Fruit fly (Drosophila melanogaster) whole organism, adult: ENCODE data around the gene RanGAP.

Experiments used
- CG5204 ChIP-seq: fragments of 200-800 bp; sonication (Bioruptor generic); optimal IDR thresholded peaks from 2 replicates; lab custom pipeline; 2016; ENCODE audit warnings: missing biosample characterization, missing genetic modification characterization
- bab1 ChIP-seq: fragments of 200-800 bp; sonication (Bioruptor generic); optimal IDR thresholded peaks from 3 replicates; lab custom pipeline; 2019; ENCODE audit warnings: missing biosample characterization, mild to moderate bottlenecking, missing genetic modification characterization, moderate library complexity
- cic ChIP-seq: fragments of 200-800 bp; sonication (Bioruptor generic); optimal IDR thresholded peaks from 2 replicates; lab custom pipeline; 2017; ENCODE audit warnings: missing biosample characterization, mild to moderate bottlenecking, missing genetic modification characterization, moderate library complexity
- cnc ChIP-seq, 2 experiments: fragments of >200 bp; optimal IDR thresholded peaks; 2 replicates each; lab custom pipeline; 2017
- ovo ChIP-seq: fragments of 200-800 bp; sonication (Bioruptor generic); optimal IDR thresholded peaks from 2 replicates; lab custom pipeline; 2016; ENCODE audit warnings: missing biosample characterization, missing genetic modification characterization
- pad ChIP-seq: fragments of 200-800 bp; sonication (Bioruptor generic); optimal IDR thresholded peaks from 3 replicates; lab custom pipeline; 2017; ENCODE audit warnings: missing biosample characterization, missing genetic modification characterization, mild to moderate bottlenecking, moderate library complexity, missing genetic modification reagents
- toe ChIP-seq: fragments of 200-800 bp; sonication (Bioruptor generic); optimal IDR thresholded peaks from 2 replicates; lab custom pipeline; 2016; ENCODE audit warnings: missing biosample characterization, missing genetic modification characterization

- no peak for TF ChIP-seq pad (GFP tag; lab: Kevin White, UChicago)
- no peak for TF ChIP-seq toe (GFP tag; lab: Kevin White, UChicago)
- no peak for TF ChIP-seq cnc (optimal IDR thresholded peaks at IDR 0.05; lab: Kevin White, UChicago)
- no peak for TF ChIP-seq cic
- TF ChIP-seq bab1, result no peak
- no peak for TF ChIP-seq CG5204 (GFP tag; lab: Kevin White, UChicago)
- TF ChIP-seq ovo (GFP tag; lab: Kevin White, UChicago), result no peak
Measured at dm6 chr2L:19462898-19463297, 21.1 kb downstream of the RanGAP start.
